Worm (Caenorhabditis elegans): ENCODE results near the gene hadb-1.

ce11 chrIII:8674980-8675485 lies 13.3 kb downstream of the hadb-1 start, which contains the start of gene pgl-2:
- TF ChIP-seq unc-39 (tag; optimal IDR thresholded peaks at IDR 0.05): no peak
- TF ChIP-seq mab-5 (tag; optimal IDR thresholded peaks at IDR 0.05): no peak

Data from whole organism, mixed stage, embryonic.